Worm (Caenorhabditis elegans) whole organism, young adult: ENCODE data around the gene F44F4.3.

ENCODE experiments used
- B0261.1 ChIP-seq: sonication (generic microtip); optimal IDR thresholded peaks from 2 replicates; lab custom pipeline; 2016; ENCODE audit warnings: mild to moderate bottlenecking, missing genetic modification characterization, moderate library complexity, missing compliant biosample characterization
- F57C9.4 ChIP-seq: sonication (generic microtip); optimal IDR thresholded peaks from 2 replicates; lab custom pipeline; 2017; ENCODE audit warnings: mild to moderate bottlenecking, missing genetic modification characterization, missing compliant biosample characterization
- T26A5.8 ChIP-seq: sonication (generic microtip); optimal IDR thresholded peaks from 2 replicates; lab custom pipeline; 2016; ENCODE audit warnings: missing genetic modification characterization, missing compliant biosample characterization
- akir-1 ChIP-seq: fragments of 200-800 bp; sonication (Bioruptor generic); optimal IDR thresholded peaks from 2 replicates; lab custom pipeline; 2018; ENCODE audit warnings: mild to moderate bottlenecking, missing genetic modification characterization, moderate library complexity, missing compliant biosample characterization
- cebp-1 ChIP-seq, 2 experiments: fragments of 200-800 bp in 1 of 2; sonication (Bioruptor generic) in 1 of 2; sonication (generic microtip) in 1 of 2; IDR thresholded peaks in 1 of 2; optimal IDR thresholded peaks in 1 of 2; 2 replicates each; pipeline versions ENCODE4 v1.3.6 to Lab custom; 2017 to 2022; ENCODE audit warnings: missing compliant biosample characterization in 2 of 2, missing genetic modification characterization in 2 of 2, mild to moderate bottlenecking in 1 of 2, missing genetic modification reagents in 1 of 2, moderate library complexity in 1 of 2
- efl-1 ChIP-seq: fragments of 150-350 bp; optimal IDR thresholded peaks from 2 replicates; lab custom pipeline; 2014; ENCODE audit warnings: missing biosample characterization, missing genetic modification reagents, missing genetic modification characterization
- hrde-1 ChIP-seq: sonication (generic microtip); optimal IDR thresholded peaks from 2 replicates; lab custom pipeline; 2016; ENCODE audit warnings: missing genetic modification characterization, mild to moderate bottlenecking, missing compliant biosample characterization, moderate library complexity, missing genotype, missing genetic modification reagents, borderline replicate concordance
- madf-10 ChIP-seq: sonication (generic microtip); optimal IDR thresholded peaks from 2 replicates; lab custom pipeline; 2016; ENCODE audit warnings: mild to moderate bottlenecking, missing genetic modification characterization, missing compliant biosample characterization
- tlf-1 ChIP-seq: fragments of 200-800 bp; sonication (Bioruptor generic); optimal IDR thresholded peaks from 2 replicates; lab custom pipeline; 2018; ENCODE audit warnings: mild to moderate bottlenecking, missing genetic modification characterization, missing compliant biosample characterization
- unc-130 ChIP-seq: sonication (generic microtip); optimal IDR thresholded peaks from 2 replicates; lab custom pipeline; 2016; ENCODE audit warnings: missing genetic modification reagents, missing genetic modification characterization, missing compliant biosample characterization
- zfh-2 ChIP-seq: fragments of 200-800 bp; sonication (Bioruptor generic); conservative IDR thresholded peaks from 2 replicates; pipeline ENCODE4 v1.3.6; 2022; ENCODE audit warnings: missing genetic modification reagents, missing genetic modification characterization, missing compliant biosample characterization
- ztf-28 ChIP-seq: fragments of 200-800 bp; sonication (Bioruptor generic); IDR thresholded peaks from 2 replicates; pipeline ENCODE4 v1.3.6; 2022; ENCODE audit warnings: missing genetic modification reagents, missing genetic modification characterization, missing compliant biosample characterization

- peak; percentile 82 for TF ChIP-seq madf-10
- TF ChIP-seq unc-130 (GFP tag; lab: Kevin White, UChicago): peak; percentile 10
- no peak for TF ChIP-seq F57C9.4 (tag; lab: Kevin White, UChicago)
- peak; percentile 81 for TF ChIP-seq hrde-1 (tag; lab: Kevin White, UChicago)
- peak; percentile 65 for TF ChIP-seq akir-1 (GFP tag; lab: Kevin White, UChicago)
- peak; percentile 94 for TF ChIP-seq B0261.1 (tag; lab: Kevin White, UChicago)
- peak; percentile 63; the same call in 1 of the 2 replicates for TF ChIP-seq ztf-28 (GFP tag; lab: Robert Waterston, UW)
- peak; percentile 37; the same call in 1 of the 2 replicates for TF ChIP-seq cebp-1 (GFP tag; IDR thresholded peaks at IDR 0.05; lab: Robert Waterston, UW)
- TF ChIP-seq cebp-1 (tag; optimal IDR thresholded peaks at IDR 0.05; lab: Kevin White, UChicago): peak; percentile 76
- peak; percentile 59 for TF ChIP-seq tlf-1
- TF ChIP-seq T26A5.8 (tag; lab: Kevin White, UChicago): peak; percentile 57
- peak; percentile 64 for TF ChIP-seq zfh-2
- TF ChIP-seq efl-1 (GFP tag; lab: Kevin White, UChicago): peak; percentile 30
Observed at ce11 chrII:10840067-10840466, 45.7 kb downstream of the F44F4.3 start.
